Worm (Caenorhabditis elegans) whole organism, late embryonic: ENCODE data around the gene C06B3.6.

Source experiments
- K02D7.2 ChIP-seq: sonication (generic microtip); optimal IDR thresholded peaks from 2 replicates; lab custom pipeline; 2017; ENCODE audit warnings: mild to moderate bottlenecking, missing genetic modification characterization, missing compliant biosample characterization
- K09A11.1 ChIP-seq: sonication (generic microtip); optimal IDR thresholded peaks from 2 replicates; lab custom pipeline; 2017; ENCODE audit warnings: antibody characterized with exemption, mild to moderate bottlenecking, missing genetic modification characterization, missing compliant biosample characterization; ENCODE audit not compliant: insufficient read depth
- Y22D7AL.16 ChIP-seq: sonication (generic microtip); optimal IDR thresholded peaks from 2 replicates; lab custom pipeline; 2016; ENCODE audit warnings: missing genetic modification characterization, missing compliant biosample characterization
- ahr-1 ChIP-seq: sonication (generic microtip); optimal IDR thresholded peaks from 2 replicates; lab custom pipeline; 2016; ENCODE audit warnings: missing genetic modification characterization, missing compliant biosample characterization
- ceh-14 ChIP-seq: sonication (generic microtip); optimal IDR thresholded peaks from 2 replicates; lab custom pipeline; 2016; ENCODE audit warnings: missing genotype, missing genetic modification characterization, missing compliant biosample characterization
- ceh-19 ChIP-seq: fragments of 200-800 bp; sonication (Bioruptor generic); optimal IDR thresholded peaks from 2 replicates; lab custom pipeline; 2018; ENCODE audit warnings: mild to moderate bottlenecking, missing genetic modification characterization, missing compliant biosample characterization
- ceh-22 ChIP-seq: sonication (generic microtip); optimal IDR thresholded peaks from 2 replicates; lab custom pipeline; 2017; ENCODE audit warnings: missing biosample characterization, missing genetic modification characterization
- ceh-30 ChIP-seq: fragments of 150-350 bp; optimal IDR thresholded peaks from 2 replicates; lab custom pipeline; 2014; ENCODE audit warnings: missing biosample characterization, missing genetic modification characterization
- ceh-34 ChIP-seq: sonication (generic microtip); optimal IDR thresholded peaks from 2 replicates; lab custom pipeline; 2016; ENCODE audit warnings: mild to moderate bottlenecking, missing genetic modification characterization, missing compliant biosample characterization
- ceh-48 ChIP-seq: sonication (generic microtip); optimal IDR thresholded peaks from 2 replicates; lab custom pipeline; 2016; ENCODE audit warnings: missing genetic modification characterization, inconsistent platforms, missing compliant biosample characterization
- ceh-6 ChIP-seq: fragments of 200-800 bp; sonication (Bioruptor generic); optimal IDR thresholded peaks from 2 replicates; lab custom pipeline; 2018; ENCODE audit warnings: mild to moderate bottlenecking, missing genetic modification characterization, missing compliant biosample characterization
- elt-4 ChIP-seq: sonication (generic microtip); optimal IDR thresholded peaks from 2 replicates; lab custom pipeline; 2016; ENCODE audit warnings: missing genetic modification characterization, missing compliant biosample characterization
- ets-4 ChIP-seq: sonication (generic microtip); optimal IDR thresholded peaks from 2 replicates; lab custom pipeline; 2016; ENCODE audit warnings: missing genetic modification characterization, missing compliant biosample characterization
- eyg-1 ChIP-seq: sonication (generic microtip); optimal IDR thresholded peaks from 2 replicates; lab custom pipeline; 2016; ENCODE audit warnings: missing genotype, missing genetic modification characterization, missing compliant biosample characterization
- fax-1 ChIP-seq: sonication (generic microtip); optimal IDR thresholded peaks from 2 replicates; lab custom pipeline; 2016; ENCODE audit warnings: missing genotype, missing genetic modification characterization, missing compliant biosample characterization
- fkh-10 ChIP-seq: fragments of 150-350 bp; optimal IDR thresholded peaks from 2 replicates; lab custom pipeline; 2014; ENCODE audit warnings: missing biosample characterization, missing genetic modification reagents, missing genetic modification characterization
- hlh-30 ChIP-seq: sonication (generic microtip); optimal IDR thresholded peaks from 2 replicates; lab custom pipeline; 2017; ENCODE audit warnings: antibody characterized with exemption, missing genetic modification characterization, missing compliant biosample characterization; ENCODE audit not compliant: insufficient read depth
- hlh-8 ChIP-seq: sonication (generic microtip); optimal IDR thresholded peaks from 2 replicates; lab custom pipeline; 2016; ENCODE audit warnings: missing genotype, missing genetic modification characterization, missing compliant biosample characterization
- nfya-1 ChIP-seq: sonication (generic microtip); optimal IDR thresholded peaks from 2 replicates; lab custom pipeline; 2017; ENCODE audit warnings: missing genetic modification characterization, mild to moderate bottlenecking, missing compliant biosample characterization, antibody characterized with exemption, moderate library complexity
- nhr-11 ChIP-seq: fragments of 150-350 bp; optimal IDR thresholded peaks from 2 replicates; lab custom pipeline; 2014; ENCODE audit warnings: missing biosample characterization, missing genetic modification characterization
- pag-3 ChIP-seq: sonication (generic microtip); optimal IDR thresholded peaks from 2 replicates; lab custom pipeline; 2016; ENCODE audit warnings: missing compliant biosample characterization, missing genetic modification characterization, borderline replicate concordance
- pat-9 ChIP-seq: fragments of 200-800 bp; sonication (Bioruptor generic); optimal IDR thresholded peaks from 2 replicates; lab custom pipeline; 2018; ENCODE audit warnings: mild to moderate bottlenecking, missing genetic modification characterization, moderate library complexity, missing compliant biosample characterization
- pax-1 ChIP-seq: fragments of 150-350 bp; optimal IDR thresholded peaks from 2 replicates; lab custom pipeline; 2014; ENCODE audit warnings: missing biosample characterization, missing genetic modification characterization
- pha-2 ChIP-seq: sonication (generic microtip); optimal IDR thresholded peaks from 2 replicates; lab custom pipeline; 2017; ENCODE audit warnings: mild to moderate bottlenecking, missing genetic modification characterization, missing compliant biosample characterization
- pha-4 ChIP-seq: fragments of 150-350 bp; optimal IDR thresholded peaks from 2 replicates; lab custom pipeline; 2018; ENCODE audit warnings: missing biosample characterization, missing genetic modification reagents, missing genetic modification characterization
- sdc-2 ChIP-seq: sonication (generic microtip); optimal IDR thresholded peaks from 2 replicates; lab custom pipeline; 2016; ENCODE audit warnings: missing genotype, missing genetic modification characterization, missing compliant biosample characterization
- sox-2 ChIP-seq: fragments of 200-800 bp; sonication (Bioruptor generic); IDR thresholded peaks from 2 replicates; pipeline ENCODE4 v1.3.6; 2022; ENCODE audit warnings: missing genetic modification reagents, missing genetic modification characterization, missing compliant biosample characterization
- sox-4 ChIP-seq: sonication (generic microtip); optimal IDR thresholded peaks from 2 replicates; lab custom pipeline; 2017; ENCODE audit warnings: mild to moderate bottlenecking, missing genetic modification characterization, inconsistent platforms, missing compliant biosample characterization
- unc-3 ChIP-seq, 2 experiments: fragments of 200-800 bp in 1 of 2; sonication (Bioruptor generic) in 1 of 2; sonication (generic microtip) in 1 of 2; conservative IDR thresholded peaks in 1 of 2; optimal IDR thresholded peaks in 1 of 2; 2 replicates each; pipeline versions ENCODE4 v1.3.6 to Lab custom; 2016 to 2022; ENCODE audit warnings: missing compliant biosample characterization in 2 of 2, missing genetic modification characterization in 2 of 2, missing genetic modification reagents in 1 of 2
- unc-42 ChIP-seq: sonication (generic microtip); optimal IDR thresholded peaks from 2 replicates; lab custom pipeline; 2016; ENCODE audit warnings: missing genotype, missing genetic modification characterization, missing compliant biosample characterization
- unc-86 ChIP-seq: sonication (generic microtip); optimal IDR thresholded peaks from 2 replicates; lab custom pipeline; 2016; ENCODE audit warnings: missing genetic modification characterization, missing compliant biosample characterization
- ztf-16 ChIP-seq: sonication (generic microtip); optimal IDR thresholded peaks from 2 replicates; lab custom pipeline; 2017; ENCODE audit warnings: missing genetic modification characterization, missing compliant biosample characterization

C06B3.6 gene

DNA sequence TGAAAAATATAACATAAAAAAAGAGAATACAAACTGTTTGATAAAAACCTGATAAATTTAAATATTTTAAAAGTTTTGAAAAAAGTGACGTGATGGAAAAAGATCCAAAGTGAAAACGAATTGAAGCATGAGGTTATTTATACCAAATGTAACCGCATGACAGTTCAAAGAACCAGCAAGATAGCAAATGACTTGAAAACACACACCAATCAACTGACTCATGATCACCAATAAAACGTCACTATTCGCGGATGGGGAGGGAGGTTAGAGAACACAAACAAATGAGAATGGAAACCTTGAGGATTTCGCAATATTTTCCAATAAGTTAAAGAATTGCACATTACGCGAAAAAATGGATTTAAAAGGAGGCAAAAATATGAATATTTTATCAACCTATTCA, 633 bp upstream of the C06B3.6 start, which contains the start of gene C06B3.7:
C06B3.7 (plus strand) TSS at position 287 of the 400 bp plus-strand sequence.
- TF ChIP-seq hlh-30 (tag; lab: Kevin White, UChicago), result peak; percentile 34
- TF ChIP-seq nhr-11 (tag; lab: Kevin White, UChicago), result no peak
- no peak for TF ChIP-seq K02D7.2 (tag; lab: Kevin White, UChicago)
- TF ChIP-seq ztf-16 (tag; lab: Kevin White, UChicago), result no peak
- no peak for TF ChIP-seq ceh-30 (tag; lab: Kevin White, UChicago)
- TF ChIP-seq ceh-48 (tag; lab: Kevin White, UChicago), result no peak
- no peak for TF ChIP-seq ceh-34 (tag; lab: Kevin White, UChicago)
- no peak for TF ChIP-seq unc-86 (tag; lab: Kevin White, UChicago)

DNA sequence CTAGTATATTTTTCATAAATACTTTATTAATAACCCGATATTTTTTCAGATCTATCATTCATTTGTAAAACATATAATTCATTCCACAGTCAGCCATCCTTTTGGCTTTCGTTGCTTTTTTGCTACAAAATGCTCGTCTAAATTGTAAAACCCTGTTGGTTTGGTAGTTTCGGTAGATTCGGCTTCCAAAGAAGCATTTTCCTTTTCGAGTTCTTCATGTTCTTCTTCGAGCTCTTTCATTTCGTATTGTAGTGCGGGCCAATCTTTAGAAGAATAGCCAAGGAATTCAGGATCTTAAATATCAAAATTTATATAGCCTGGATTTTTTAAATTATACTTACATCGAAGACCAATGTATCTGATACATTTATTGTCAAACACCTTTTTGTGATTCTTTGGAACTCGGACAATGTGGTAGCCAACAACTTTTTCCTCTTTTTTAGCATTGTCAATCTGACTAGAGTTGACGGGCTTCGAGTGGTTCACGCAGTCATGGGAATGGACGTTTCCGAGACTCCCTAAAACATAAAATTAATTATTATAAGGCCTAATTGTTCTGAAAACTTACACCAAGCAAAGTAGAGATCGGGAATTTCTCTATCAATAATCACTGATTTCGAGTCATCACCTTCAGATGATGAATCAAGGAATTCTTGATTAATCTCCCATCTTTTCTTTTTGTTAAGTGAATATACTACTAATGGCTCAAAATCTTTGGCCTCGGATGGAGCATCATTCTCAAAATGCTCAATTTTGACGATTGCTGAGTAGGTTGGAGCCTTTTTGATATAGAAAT, 449 bp downstream of the C06B3.6 start:
- no peak for TF ChIP-seq nfya-1 (tag; lab: Kevin White, UChicago)
- no peak for TF ChIP-seq ceh-6
- TF ChIP-seq fax-1 (tag; lab: Kevin White, UChicago), result no peak
- TF ChIP-seq fkh-10 (GFP tag; lab: Kevin White, UChicago), result no peak
- TF ChIP-seq ceh-19 (GFP tag; lab: Kevin White, UChicago), result no peak
- no peak for TF ChIP-seq pha-2 (tag; lab: Kevin White, UChicago)
- no peak for TF ChIP-seq K02D7.2 (tag; lab: Kevin White, UChicago)
- TF ChIP-seq ceh-22, result no peak
- no peak for TF ChIP-seq pat-9 (tag; lab: Kevin White, UChicago)
- TF ChIP-seq, all 69 proteins: peak for 0

DNA sequence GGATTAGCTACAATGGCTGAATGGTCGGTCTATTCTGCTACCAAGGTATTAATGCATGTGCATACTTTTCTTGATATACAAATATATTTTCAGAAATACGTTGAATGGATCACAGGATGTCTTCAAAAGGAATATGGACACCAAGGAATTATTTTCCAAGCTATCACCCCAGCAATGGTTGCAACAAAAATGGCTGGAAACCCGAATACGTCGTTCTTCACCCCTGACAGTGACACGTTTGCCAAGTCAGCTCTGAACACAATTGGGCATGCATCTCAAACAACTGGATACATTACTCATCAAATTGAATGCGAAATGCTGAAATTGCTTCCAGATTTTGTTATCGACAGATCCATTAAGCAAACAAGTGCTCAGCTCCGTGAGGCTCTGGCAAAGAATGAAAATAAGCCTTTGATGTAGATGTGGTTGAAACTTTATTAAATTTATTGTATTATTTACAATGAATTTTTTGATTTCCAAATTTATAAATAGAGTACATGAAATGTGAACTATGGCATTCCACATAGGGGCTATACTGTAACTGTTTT, 1.1 kb downstream of the C06B3.6 start:
- no peak for TF ChIP-seq hlh-30 (tag; lab: Kevin White, UChicago)
- no peak for TF ChIP-seq K02D7.2 (tag; lab: Kevin White, UChicago)
- TF ChIP-seq ceh-14 (tag; lab: Kevin White, UChicago), result no peak
- TF ChIP-seq ahr-1, result no peak
- no peak for TF ChIP-seq sdc-2 (tag; lab: Kevin White, UChicago)
- TF ChIP-seq pax-1 (tag; lab: Kevin White, UChicago), result no peak
- TF ChIP-seq sox-2 (GFP tag; lab: Robert Waterston, UW), result no peak
- TF ChIP-seq ceh-34 (tag; lab: Kevin White, UChicago), result no peak
- no peak for TF ChIP-seq sox-4 (tag; lab: Kevin White, UChicago)
- no peak for TF ChIP-seq pha-4 (tag; lab: Kevin White, UChicago)
- no peak for TF ChIP-seq eyg-1
- TF ChIP-seq nhr-11 (tag; lab: Kevin White, UChicago), result no peak
- no peak for TF ChIP-seq pha-2 (tag; lab: Kevin White, UChicago)
- TF ChIP-seq fax-1 (tag; lab: Kevin White, UChicago), result no peak
- TF ChIP-seq unc-3 (GFP tag; conservative IDR thresholded peaks at IDR 0.05; lab: Robert Waterston, UW), result no peak
- no peak for TF ChIP-seq unc-3 (tag; optimal IDR thresholded peaks at IDR 0.05; lab: Kevin White, UChicago)
- TF ChIP-seq pag-3 (tag; lab: Kevin White, UChicago), result no peak
- no peak for TF ChIP-seq elt-4 (tag; lab: Kevin White, UChicago)
- TF ChIP-seq, all 69 proteins: peak for 0

DNA sequence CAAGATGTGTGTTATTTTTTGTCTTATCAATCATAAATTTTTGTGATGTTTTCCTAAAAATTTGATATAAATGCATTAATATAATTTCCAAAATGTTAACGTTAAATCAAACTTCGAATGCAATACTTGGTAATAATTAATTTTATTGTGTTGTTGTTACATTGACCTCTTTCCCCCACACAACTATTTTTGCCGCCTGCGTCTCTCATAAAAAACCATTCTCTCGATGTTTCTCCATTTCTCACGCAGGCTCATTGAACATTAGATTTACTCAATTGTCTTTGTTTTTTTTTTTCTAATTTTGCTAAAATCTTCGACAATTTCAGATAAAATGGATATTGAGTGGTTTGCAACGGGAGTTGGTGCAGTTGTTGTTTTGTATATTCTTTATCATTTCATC, 2.6 kb downstream of the C06B3.6 start, which contains the start of gene stdh-1:
stdh-1 (plus strand) TSS at position 327 of the 400 bp plus-strand sequence.
- TF ChIP-seq hlh-8 (no peak), pag-3 (tag; lab: Kevin White, UChicago) (no peak), K09A11.1 (no peak), unc-42 (peak; percentile 86), Y22D7AL.16 (tag; lab: Kevin White, UChicago) (no peak), ets-4 (tag; lab: Kevin White, UChicago) (no peak)
